Worm (Caenorhabditis elegans): ENCODE results near the gene Y56A3A.7.

Gene Y56A3A.7

DNA sequence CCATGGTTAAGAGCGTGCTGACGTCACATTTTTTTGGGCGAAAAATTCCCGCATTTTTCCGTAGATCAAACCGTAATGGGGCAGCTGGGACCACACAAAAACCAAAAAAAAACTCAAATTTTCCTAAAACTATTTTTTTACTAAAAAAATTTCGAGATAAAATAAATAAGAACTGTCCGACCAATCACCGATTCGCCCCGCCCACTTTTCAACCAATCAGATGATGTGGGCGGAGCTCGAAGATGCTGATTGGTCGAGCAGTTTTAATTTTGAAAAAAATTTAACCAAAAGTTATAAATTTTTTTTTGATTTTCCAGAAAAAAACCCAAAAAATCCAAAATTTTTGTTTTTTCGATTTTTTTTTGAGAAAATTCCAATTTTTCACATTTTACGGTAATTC lies 46.8 kb downstream of the Y56A3A.7 start:
- no peak for TF ChIP-seq T20F7.1 (GFP tag; optimal IDR thresholded peaks at IDR 0.05)

DNA sequence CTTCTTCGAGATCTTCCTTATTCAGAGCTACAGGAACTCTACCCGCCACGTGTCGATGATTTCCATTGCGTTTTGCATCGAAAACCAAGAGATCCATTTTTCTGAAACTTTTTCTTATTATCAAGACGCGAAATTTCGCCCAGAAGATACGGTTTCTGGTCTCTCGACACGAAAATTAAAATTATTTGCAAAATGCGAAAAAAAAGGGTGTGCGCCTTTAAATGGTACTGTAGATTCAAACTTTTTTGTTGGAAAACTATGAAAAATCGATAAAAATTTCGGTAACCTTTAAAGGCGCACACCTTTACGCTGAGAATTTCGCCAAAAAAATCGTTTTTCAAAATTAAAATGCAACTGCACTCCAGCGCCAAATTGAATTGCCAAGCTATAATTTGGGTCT lies 48.6 kb downstream of the Y56A3A.7 start, which contains the start of gene tsen-2:
Gene tsen-2, minus strand, starts transcription at position 101 of the 400 bp plus-strand sequence.
- TF ChIP-seq dmd-9 (GFP tag; IDR thresholded peaks at IDR 0.05), result no peak
- TF ChIP-seq T26A8.4 (GFP tag; IDR thresholded peaks at IDR 0.05), result no peak
- TF ChIP-seq daf-12 (tag; optimal IDR thresholded peaks at IDR 0.05), result no peak
- TF ChIP-seq nhr-28 (tag; optimal IDR thresholded peaks at IDR 0.05), result no peak
- no peak for TF ChIP-seq saeg-2 (GFP tag; IDR thresholded peaks at IDR 0.05)
- no peak for TF ChIP-seq dpl-1 (GFP tag; optimal IDR thresholded peaks at IDR 0.05)
- no peak for TF ChIP-seq hlh-30 (tag; optimal IDR thresholded peaks at IDR 0.05; ENCODE audit: insufficient read depth)
- TF ChIP-seq ctbp-1 (GFP tag; IDR thresholded peaks at IDR 0.05), result no peak
- TF ChIP-seq zag-1 (tag; optimal IDR thresholded peaks at IDR 0.05), result no peak
- TF ChIP-seq zip-2 (tag; optimal IDR thresholded peaks at IDR 0.05), result no peak

DNA sequence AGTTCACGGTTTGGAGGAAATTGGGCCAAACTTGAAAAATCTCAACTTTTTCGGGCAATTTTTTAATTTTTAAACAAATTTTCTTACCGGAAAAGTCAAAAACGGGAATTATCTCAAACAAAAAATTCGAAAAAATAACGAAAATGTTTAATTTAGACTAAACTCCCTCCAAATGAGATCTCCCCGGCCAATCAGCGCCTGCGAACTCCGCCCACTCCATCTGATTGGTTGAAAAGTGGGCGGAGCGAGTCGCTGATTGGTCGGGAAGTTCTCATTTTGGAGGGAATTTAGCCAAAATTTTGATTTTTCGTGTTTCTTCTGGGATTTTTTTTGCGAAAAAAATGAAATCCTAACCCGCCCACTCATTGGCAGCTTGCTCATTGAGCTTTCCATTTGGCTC lies 50.2 kb downstream of the Y56A3A.7 start:
- TF ChIP-seq dmd-6 (GFP tag; IDR thresholded peaks at IDR 0.05) (no peak), F26F4.8 (GFP tag; conservative IDR thresholded peaks at IDR 0.05) (no peak), nhr-111 (GFP tag; optimal IDR thresholded peaks at IDR 0.05) (no peak), set-16 (GFP tag; IDR thresholded peaks at IDR 0.05) (no peak), ama-1 (optimal IDR thresholded peaks at IDR 0.05) (no peak), lin-39 (tag; optimal IDR thresholded peaks at IDR 0.05) (no peak), gei-8 (GFP tag; optimal IDR thresholded peaks at IDR 0.05) (no peak)

DNA sequence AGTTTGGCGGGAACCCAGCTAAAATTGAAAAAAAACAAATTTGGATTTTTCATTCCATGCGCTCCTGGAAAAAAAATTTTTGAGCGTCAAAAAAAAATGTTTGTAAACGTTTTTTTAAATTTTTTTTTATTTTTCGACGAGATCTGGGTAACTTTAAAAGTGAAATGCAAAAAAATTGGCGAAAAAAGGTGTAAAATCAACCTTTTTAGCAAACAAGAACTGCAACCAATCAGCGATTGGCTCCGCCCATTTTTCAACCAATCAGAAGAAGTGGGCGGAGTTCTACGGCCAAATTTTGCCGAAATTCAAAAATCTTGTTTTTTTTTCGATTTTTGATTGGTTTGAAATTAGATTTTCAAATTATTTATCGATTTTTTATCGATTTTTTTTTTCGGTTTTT lies 51.3 kb downstream of the Y56A3A.7 start:
- TF ChIP-seq ceh-28 (tag; optimal IDR thresholded peaks at IDR 0.05) (peak; percentile 3), F49E8.2 (tag; optimal IDR thresholded peaks at IDR 0.05; ENCODE audit: borderline replicate concordance) (no peak)

DNA sequence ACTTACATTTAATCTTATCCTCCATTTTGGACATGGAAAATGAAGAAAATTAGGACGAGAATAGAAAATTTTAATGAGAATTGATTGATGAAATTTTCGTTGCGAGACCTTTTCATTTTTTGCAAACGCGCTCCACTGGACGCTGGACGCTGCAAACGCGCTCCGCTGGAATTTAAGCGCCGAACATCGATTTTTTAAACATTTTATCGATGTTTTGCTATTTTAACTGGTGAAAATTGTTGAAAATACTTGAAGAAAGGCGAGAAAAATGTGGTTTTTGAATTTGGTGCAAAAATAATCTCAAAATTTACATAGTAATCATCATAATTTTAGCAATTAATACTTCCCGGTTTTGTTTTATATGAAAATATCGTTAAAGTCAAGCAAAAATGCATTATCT lies 53.9 kb downstream of the Y56A3A.7 start, which contains the start of gene Y56A3A.41:
Gene Y56A3A.41, minus strand, starts transcription at position 101 of the 400 bp plus-strand sequence.
- no peak for TF ChIP-seq duxl-1 (tag; optimal IDR thresholded peaks at IDR 0.05; ENCODE audit: poor library complexity)
- no peak for TF ChIP-seq nhr-28 (tag; optimal IDR thresholded peaks at IDR 0.05)
- no peak for TF ChIP-seq spr-1 (tag; optimal IDR thresholded peaks at IDR 0.05)
- TF ChIP-seq lin-1 (GFP tag; IDR thresholded peaks at IDR 0.05), result no peak
- no peak for TF ChIP-seq ztf-7 (tag; optimal IDR thresholded peaks at IDR 0.05)
- TF ChIP-seq nhr-42 (GFP tag; IDR thresholded peaks at IDR 0.05), result no peak
- no peak for TF ChIP-seq sdz-12 (GFP tag; optimal IDR thresholded peaks at IDR 0.05)
- TF ChIP-seq unc-62 (GFP tag; optimal IDR thresholded peaks at IDR 0.05 in 1 of 2), result no peak
- no peak for TF ChIP-seq unc-62 (tag; optimal IDR thresholded peaks at IDR 0.05)
- no peak for TF ChIP-seq ceh-32 (tag; optimal IDR thresholded peaks at IDR 0.05; ENCODE audit: poor library complexity)
- TF ChIP-seq zag-1 (tag; optimal IDR thresholded peaks at IDR 0.05), result no peak
- no peak for TF ChIP-seq set-16 (GFP tag; IDR thresholded peaks at IDR 0.05)
- no peak for TF ChIP-seq mdl-1 (tag; optimal IDR thresholded peaks at IDR 0.05)
- no peak for TF ChIP-seq F37D6.2 (tag; optimal IDR thresholded peaks at IDR 0.05)

DNA sequence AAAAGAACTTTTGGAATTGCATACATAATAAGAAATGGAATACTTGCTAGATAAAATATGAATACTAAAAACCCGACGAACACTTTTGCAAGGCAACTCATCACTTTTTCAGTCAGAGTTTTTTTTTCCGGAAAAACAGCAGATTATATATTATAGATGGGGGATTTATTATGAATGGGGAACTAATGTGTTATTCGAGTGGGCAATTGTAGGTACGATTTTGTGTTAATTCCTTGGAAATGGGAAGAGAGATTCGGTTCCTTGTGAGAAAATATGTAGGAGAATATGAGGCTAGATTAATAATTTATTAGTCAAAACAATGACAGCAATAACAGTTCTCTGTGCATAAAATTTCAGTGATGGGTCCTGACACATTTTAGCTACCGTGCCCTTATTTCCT lies 55.5 kb downstream of the Y56A3A.7 start, which contains the start of gene faah-5:
Gene faah-5, minus strand, starts transcription at position 101 of the 400 bp plus-strand sequence.
- TF ChIP-seq T26A8.4 (GFP tag; IDR thresholded peaks at IDR 0.05) (no peak), vab-7 (GFP tag; IDR thresholded peaks at IDR 0.05) (no peak), lin-38 (GFP tag; IDR thresholded peaks at IDR 0.05) (no peak), attf-4 (tag; optimal IDR thresholded peaks at IDR 0.05) (no peak), F10B5.3 (tag; optimal IDR thresholded peaks at IDR 0.05) (no peak), Y105C5A.15 (GFP tag; IDR thresholded peaks at IDR 0.05) (no peak), sdz-12 (GFP tag; optimal IDR thresholded peaks at IDR 0.05) (no peak), spr-1 (tag; optimal IDR thresholded peaks at IDR 0.05) (no peak)
